Fruit fly (Drosophila melanogaster) whole organism, embryonic: Measurements from ENCODE around the gene Lsp2.

ENCODE experiments used
- Awh ChIP-seq: fragments of 200-800 bp; sonication (Bioruptor generic); IDR thresholded peaks from 2 replicates; pipeline ENCODE4, ENCODE4 v1.3.6; 2022; ENCODE audit warnings: missing biosample characterization, missing genetic modification characterization
- B-H2 ChIP-seq: fragments of 200-800 bp; sonication (Bioruptor generic); optimal IDR thresholded peaks from 2 replicates; lab custom pipeline; 2018; ENCODE audit warnings: missing biosample characterization, mild to moderate bottlenecking, missing genetic modification characterization
- BEAF-32 ChIP-seq: fragments of 200-800 bp; sonication (Bioruptor generic); optimal IDR thresholded peaks from 3 replicates; lab custom pipeline; 2017; ENCODE audit warnings: missing biosample characterization, missing genetic modification characterization, mild to moderate bottlenecking, moderate library complexity, missing genetic modification reagents
- Bgb ChIP-seq: fragments of 200-800 bp; sonication (Bioruptor generic); IDR thresholded peaks from 2 replicates; pipeline ENCODE4 v1.3.6; 2022; ENCODE audit warnings: missing biosample characterization, missing genetic modification characterization; ENCODE audit not compliant: partially characterized antibody
- CG10267 ChIP-seq: fragments of 200-800 bp; sonication (Bioruptor generic); optimal IDR thresholded peaks from 2 replicates; lab custom pipeline; 2018; ENCODE audit warnings: missing biosample characterization, mild to moderate bottlenecking, missing genetic modification characterization, moderate library complexity
- CG10543 ChIP-seq: fragments of 200-800 bp; sonication (Bioruptor generic); optimal IDR thresholded peaks from 3 replicates; lab custom pipeline; 2017; ENCODE audit warnings: missing biosample characterization, mild to moderate bottlenecking, missing genetic modification characterization, moderate library complexity
- CG12104 ChIP-seq: fragments of 200-800 bp; sonication (Bioruptor generic); optimal IDR thresholded peaks from 3 replicates; lab custom pipeline; 2016; ENCODE audit warnings: missing biosample characterization, missing genetic modification characterization
- CG12219 ChIP-seq: fragments of 200-800 bp; sonication (Bioruptor generic); optimal IDR thresholded peaks from 3 replicates; lab custom pipeline; 2018; ENCODE audit warnings: missing biosample characterization, mild to moderate bottlenecking, missing genetic modification characterization
- CG13775 ChIP-seq: fragments of 200-800 bp; sonication (Bioruptor generic); optimal IDR thresholded peaks from 3 replicates; lab custom pipeline; 2017; ENCODE audit warnings: missing biosample characterization, mild to moderate bottlenecking, missing genetic modification characterization
- CG14965 ChIP-seq: fragments of 200-800 bp; sonication (Bioruptor generic); optimal IDR thresholded peaks from 2 replicates; lab custom pipeline; 2016; ENCODE audit warnings: missing biosample characterization, missing genetic modification characterization, borderline replicate concordance
- CG16813 ChIP-seq: fragments of 200-800 bp; sonication (Bioruptor generic); IDR thresholded peaks from 3 replicates; pipeline ENCODE4 v1.3.6; 2022; ENCODE audit warnings: missing biosample characterization, missing genetic modification characterization; ENCODE audit not compliant: partially characterized antibody
- CG2120 ChIP-seq: fragments of 200-800 bp; sonication (Bioruptor generic); optimal IDR thresholded peaks from 3 replicates; lab custom pipeline; 2016; ENCODE audit warnings: missing biosample characterization, missing genetic modification characterization
- CG2129 ChIP-seq: fragments of 200-800 bp; sonication (Bioruptor generic); IDR thresholded peaks from 2 replicates; pipeline ENCODE4 v1.3.6; 2022; ENCODE audit warnings: missing biosample characterization, missing genetic modification characterization; ENCODE audit not compliant: partially characterized antibody
- CG2678 ChIP-seq: fragments of 200-800 bp; sonication (Bioruptor generic); optimal IDR thresholded peaks from 3 replicates; lab custom pipeline; 2019; ENCODE audit warnings: missing biosample characterization, mild to moderate bottlenecking, missing genetic modification characterization, moderate library complexity
- CG2889 ChIP-seq: fragments of 200-800 bp; sonication (Bioruptor generic); IDR thresholded peaks from 3 replicates; pipeline ENCODE4 v1.3.6; 2022; ENCODE audit warnings: missing biosample characterization, missing genetic modification characterization
- CG33213 ChIP-seq: fragments of 200-800 bp; sonication (Bioruptor generic); optimal IDR thresholded peaks from 3 replicates; lab custom pipeline; 2016; ENCODE audit warnings: missing biosample characterization, missing genetic modification characterization
- CG34376 ChIP-seq: fragments of 200-800 bp; sonication (Bioruptor generic); optimal IDR thresholded peaks from 2 replicates; lab custom pipeline; 2018; ENCODE audit warnings: missing biosample characterization, mild to moderate bottlenecking, missing genetic modification characterization
- CG3838 ChIP-seq: fragments of 200-800 bp; sonication (Bioruptor generic); optimal IDR thresholded peaks from 3 replicates; lab custom pipeline; 2016; ENCODE audit warnings: missing biosample characterization, missing genetic modification characterization
- CG42726 ChIP-seq: fragments of 200-800 bp; sonication (Bioruptor generic); IDR thresholded peaks from 2 replicates; pipeline ENCODE4 v1.3.6; 2022; ENCODE audit warnings: missing biosample characterization, missing genetic modification characterization; ENCODE audit not compliant: partially characterized antibody
- CG4617 ChIP-seq: fragments of 200-800 bp; sonication (Bioruptor generic); optimal IDR thresholded peaks from 3 replicates; lab custom pipeline; 2016; ENCODE audit warnings: missing biosample characterization, missing genetic modification characterization, borderline replicate concordance
- CG5953 ChIP-seq: fragments of 200-800 bp; sonication (Bioruptor generic); IDR thresholded peaks from 2 replicates; pipeline ENCODE4 v1.3.6; 2022; ENCODE audit warnings: missing biosample characterization, missing genetic modification characterization
- CG7963 ChIP-seq: fragments of 200-800 bp; sonication (Bioruptor generic); IDR thresholded peaks from 3 replicates; pipeline ENCODE4 v1.3.6; 2022; ENCODE audit warnings: missing biosample characterization, missing genetic modification characterization; ENCODE audit not compliant: partially characterized antibody
- Dp ChIP-seq: fragments of 200-800 bp; sonication (Bioruptor generic); optimal IDR thresholded peaks from 2 replicates; lab custom pipeline; 2018; ENCODE audit warnings: missing biosample characterization, mild to moderate bottlenecking, missing genetic modification characterization, moderate library complexity
- E2f2 ChIP-seq: fragments of 200-800 bp; sonication (Bioruptor generic); IDR thresholded peaks from 2 replicates; pipeline ENCODE4 v1.3.6; 2022; ENCODE audit warnings: missing biosample characterization, missing genetic modification characterization
- Ets97D ChIP-seq: fragments of 200-800 bp; sonication (Bioruptor generic); optimal IDR thresholded peaks from 3 replicates; lab custom pipeline; 2016; ENCODE audit warnings: missing biosample characterization, missing genetic modification characterization
- Pdp1 ChIP-seq, 2 experiments: fragments of 200-800 bp; sonication (Bioruptor generic); optimal IDR thresholded peaks; 3 replicates each; lab custom pipeline; 2016; ENCODE audit warnings: missing biosample characterization in 2 of 2, missing genetic modification characterization in 2 of 2, mild to moderate bottlenecking in 1 of 2, moderate library complexity in 1 of 2
- Scr ChIP-seq: fragments of 200-800 bp; sonication (Bioruptor generic); IDR thresholded peaks from 2 replicates; pipeline ENCODE4 v1.3.6; 2022; ENCODE audit warnings: missing biosample characterization, missing genetic modification characterization; ENCODE audit not compliant: partially characterized antibody
- Sin3A ChIP-seq: fragments of >200 bp; optimal IDR thresholded peaks from 2 replicates; lab custom pipeline; 2018
- Usf ChIP-seq: fragments of 200-800 bp; sonication (Bioruptor generic); optimal IDR thresholded peaks from 2 replicates; lab custom pipeline; 2017; ENCODE audit warnings: missing genotype, missing biosample characterization, missing genetic modification characterization
- Xbp1 ChIP-seq: fragments of 200-800 bp; sonication (Bioruptor generic); optimal IDR thresholded peaks from 3 replicates; lab custom pipeline; 2016; ENCODE audit warnings: missing biosample characterization, mild to moderate bottlenecking, missing genetic modification characterization
- aop ChIP-seq: fragments of 200-800 bp; sonication (Bioruptor generic); IDR thresholded peaks from 2 replicates; pipeline ENCODE4 v1.3.6; 2022; ENCODE audit warnings: missing biosample characterization, missing genetic modification characterization
- ash1 ChIP-seq: fragments of 200-800 bp; sonication (Bioruptor generic); optimal IDR thresholded peaks from 2 replicates; lab custom pipeline; 2018; ENCODE audit warnings: missing biosample characterization, mild to moderate bottlenecking, missing genetic modification characterization
- ato ChIP-seq: fragments of 200-800 bp; sonication (Bioruptor generic); IDR thresholded peaks from 2 replicates; pipeline ENCODE4 v1.3.6; 2022; ENCODE audit warnings: missing biosample characterization, missing genetic modification characterization; ENCODE audit not compliant: partially characterized antibody
- bab2 ChIP-seq: fragments of 200-800 bp; sonication (Bioruptor generic); optimal IDR thresholded peaks from 2 replicates; lab custom pipeline; 2016; ENCODE audit warnings: missing biosample characterization, missing genetic modification characterization
- bcd ChIP-seq: fragments of 200-800 bp; sonication (Bioruptor generic); optimal IDR thresholded peaks from 2 replicates; lab custom pipeline; 2017; ENCODE audit warnings: missing biosample characterization, mild to moderate bottlenecking, missing genetic modification characterization
- lbe ChIP-seq: fragments of 200-800 bp; sonication (Bioruptor generic); optimal IDR thresholded peaks from 2 replicates; lab custom pipeline; 2016; ENCODE audit warnings: missing biosample characterization, mild to moderate bottlenecking, missing genetic modification characterization
- lilli ChIP-seq: fragments of 200-800 bp; sonication (Bioruptor generic); optimal IDR thresholded peaks from 3 replicates; lab custom pipeline; 2016; ENCODE audit warnings: missing biosample characterization, missing genetic modification characterization
- mirr ChIP-seq: fragments of 200-800 bp; sonication (Bioruptor generic); optimal IDR thresholded peaks from 3 replicates; lab custom pipeline; 2018; ENCODE audit warnings: missing biosample characterization, mild to moderate bottlenecking, missing genetic modification characterization
- nerfin-2 ChIP-seq: fragments of 200-800 bp; sonication (Bioruptor generic); IDR thresholded peaks from 2 replicates; pipeline ENCODE4 v1.3.6; 2022; ENCODE audit warnings: missing biosample characterization, missing genetic modification characterization; ENCODE audit not compliant: partially characterized antibody
- phol ChIP-seq: fragments of 200-800 bp; sonication (Bioruptor generic); optimal IDR thresholded peaks from 3 replicates; lab custom pipeline; 2018; ENCODE audit warnings: missing biosample characterization, mild to moderate bottlenecking, missing genetic modification characterization, moderate library complexity
- sima ChIP-seq: fragments of 200-800 bp; sonication (Bioruptor generic); optimal IDR thresholded peaks from 2 replicates; lab custom pipeline; 2016; ENCODE audit warnings: missing biosample characterization, missing genetic modification characterization
- tna ChIP-seq: fragments of 200-800 bp; sonication (Bioruptor generic); IDR thresholded peaks from 2 replicates; pipeline ENCODE4 v1.3.6; 2022; ENCODE audit warnings: missing biosample characterization, missing genetic modification characterization; ENCODE audit not compliant: partially characterized antibody
- trh ChIP-seq: fragments of 200-800 bp; sonication (Bioruptor generic); optimal IDR thresholded peaks from 2 replicates; lab custom pipeline; 2016; ENCODE audit warnings: missing biosample characterization, missing genetic modification characterization
- usp ChIP-seq: fragments of >200 bp; optimal IDR thresholded peaks from 2 replicates; lab custom pipeline; 2017; ENCODE audit warnings: missing biosample characterization, missing genetic modification characterization
- vfl ChIP-seq: fragments of 200-800 bp; sonication (Bioruptor generic); optimal IDR thresholded peaks from 2 replicates; lab custom pipeline; 2016; ENCODE audit warnings: missing biosample characterization, missing genetic modification characterization
- wek ChIP-seq: fragments of 200-800 bp; sonication (Bioruptor generic); optimal IDR thresholded peaks from 3 replicates; lab custom pipeline; 2018; ENCODE audit warnings: missing biosample characterization, mild to moderate bottlenecking, missing genetic modification characterization, moderate library complexity
- zen ChIP-seq: fragments of 200-800 bp; sonication (Bioruptor generic); optimal IDR thresholded peaks from 3 replicates; lab custom pipeline; 2018; ENCODE audit warnings: missing biosample characterization, mild to moderate bottlenecking, missing genetic modification characterization, moderate library complexity
- zfh2 ChIP-seq: fragments of 200-800 bp; sonication (Bioruptor generic); optimal IDR thresholded peaks from 2 replicates; lab custom pipeline; 2016; ENCODE audit warnings: missing biosample characterization, missing genetic modification characterization

Gene Lsp2

dm6 chr3L:12115966-12116735 is 13.0 kb upstream of the Lsp2 start, which contains the start of gene vers (continued):
- TF ChIP-seq lilli (GFP tag; lab: Kevin White, UChicago) = peak; percentile 45
- no peak for TF ChIP-seq CG2889 (GFP tag; lab: Robert Waterston, UW)
- TF ChIP-seq Xbp1 (GFP tag; lab: Kevin White, UChicago) = peak; percentile 4
- peak; percentile 16 for TF ChIP-seq zen (tag; lab: Kevin White, UChicago)
- peak; percentile 82 for TF ChIP-seq CG4617 (GFP tag; lab: Kevin White, UChicago)
- TF ChIP-seq aop (GFP tag; lab: Robert Waterston, UW) = no peak
- peak; percentile 98 for TF ChIP-seq E2f2 (GFP tag; lab: Robert Waterston, UW)
- TF ChIP-seq ato (GFP tag; lab: Robert Waterston, UW) = peak; percentile 95
- peak; percentile 41 for TF ChIP-seq lbe (GFP tag; lab: Kevin White, UChicago)
- TF ChIP-seq Pdp1 (GFP tag; optimal IDR thresholded peaks at IDR 0.05; lab: Kevin White, UChicago) = peak in 1 of 2 experiments; percentile 47
- TF ChIP-seq sima = no peak
- TF ChIP-seq CG10543 (GFP tag; lab: Kevin White, UChicago) = no peak
- TF ChIP-seq CG42726 (GFP tag; lab: Robert Waterston, UW) = peak; percentile 76
- peak; percentile 92 for TF ChIP-seq CG16813 (GFP tag; lab: Robert Waterston, UW)
- peak; percentile 83 for TF ChIP-seq tna (GFP tag; lab: Robert Waterston, UW)
- TF ChIP-seq CG3838 = no peak
- TF ChIP-seq CG10267 (tag; lab: Kevin White, UChicago) = peak; percentile 98
- peak; percentile 12 for TF ChIP-seq vfl (GFP tag; lab: Kevin White, UChicago)
- no peak for TF ChIP-seq ash1 (GFP tag; lab: Kevin White, UChicago)
- no peak for TF ChIP-seq CG12104 (GFP tag; lab: Kevin White, UChicago)
- peak; percentile 62 for TF ChIP-seq CG33213 (GFP tag; lab: Kevin White, UChicago)
- TF ChIP-seq CG2120 (GFP tag; lab: Kevin White, UChicago) = peak; percentile 42
- TF ChIP-seq BEAF-32 = peak; percentile 93
- TF ChIP-seq bab2 = no peak
- TF ChIP-seq zfh2 (GFP tag; lab: Kevin White, UChicago) = peak; percentile 33
- no peak for TF ChIP-seq wek
- TF ChIP-seq usp (GFP tag; lab: Kevin White, UChicago) = no peak
- no peak for TF ChIP-seq bcd (GFP tag; lab: Kevin White, UChicago)
- TF ChIP-seq CG14965 = no peak
- peak; percentile 83 for TF ChIP-seq nerfin-2 (GFP tag; lab: Robert Waterston, UW)
- TF ChIP-seq Awh (GFP tag; lab: Robert Waterston, UW) = peak; percentile 30; the same call in 1 of the 2 replicates
- TF ChIP-seq CG34376 = peak; percentile 38
- peak; percentile 98 for TF ChIP-seq Dp (GFP tag; lab: Kevin White, UChicago)
- TF ChIP-seq CG2678 = no peak
- TF ChIP-seq CG13775 (GFP tag; lab: Kevin White, UChicago) = no peak
- no peak for TF ChIP-seq CG5953 (GFP tag; lab: Robert Waterston, UW)
- peak; percentile 58 for TF ChIP-seq Ets97D (GFP tag; lab: Kevin White, UChicago)
- peak; percentile 95 for TF ChIP-seq Bgb (GFP tag; lab: Robert Waterston, UW)
- TF ChIP-seq Scr = peak; percentile 91
- peak; percentile 38 for TF ChIP-seq phol (tag; lab: Kevin White, UChicago)
- TF ChIP-seq trh (GFP tag; lab: Kevin White, UChicago) = no peak
- peak; percentile 43 for TF ChIP-seq B-H2
- TF ChIP-seq mirr (GFP tag; lab: Kevin White, UChicago) = no peak
- TF ChIP-seq CG2129 (GFP tag; lab: Robert Waterston, UW) = peak; percentile 89
- peak; percentile 13 for TF ChIP-seq Sin3A (lab: Kevin White, UChicago)
- TF ChIP-seq CG7963 = peak; percentile 82
- TF ChIP-seq CG12219 (GFP tag; lab: Kevin White, UChicago) = no peak
- TF ChIP-seq Usf (GFP tag; lab: Kevin White, UChicago) = no peak
